Worm (Caenorhabditis elegans): Measurements from ENCODE around the gene srlf-29.

Gene srlf-29

DNA sequence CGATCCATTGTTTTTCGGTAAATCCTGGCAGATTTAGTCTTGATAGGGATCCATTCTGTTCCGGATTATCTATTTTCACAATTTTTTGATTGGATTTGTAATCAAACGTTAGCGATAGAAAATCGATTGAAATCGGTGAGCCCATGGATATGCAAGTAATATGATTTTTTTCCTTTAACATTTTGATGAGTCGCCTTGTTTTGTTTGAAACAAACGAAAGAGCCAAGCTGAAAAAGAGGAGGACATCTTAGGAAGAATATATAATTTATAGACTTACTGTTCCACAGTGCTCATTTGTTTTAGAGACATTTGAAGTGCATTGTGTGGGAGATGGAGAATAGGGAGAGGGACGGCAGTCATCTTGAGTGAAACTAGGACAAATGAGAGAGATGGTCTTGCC, 22.7 kb downstream of the srlf-29 start, which contains the start of the genes fbxb-18 and fbxb-19:
Gene fbxb-18 (minus strand): TSS at position 101 of the 400 bp plus-strand sequence.
Gene fbxb-19 (minus strand): TSS at position 369 of the 400 bp plus-strand sequence.
- TF ChIP-seq daf-8 (GFP tag; IDR thresholded peaks at IDR 0.05): no peak
- TF ChIP-seq ama-1 (optimal IDR thresholded peaks at IDR 0.05): no peak
- no peak for TF ChIP-seq php-3 (GFP tag; IDR thresholded peaks at IDR 0.05)
- TF ChIP-seq lim-7 (GFP tag; IDR thresholded peaks at IDR 0.05): no peak
- TF ChIP-seq jun-1 (tag; optimal IDR thresholded peaks at IDR 0.05): no peak

DNA sequence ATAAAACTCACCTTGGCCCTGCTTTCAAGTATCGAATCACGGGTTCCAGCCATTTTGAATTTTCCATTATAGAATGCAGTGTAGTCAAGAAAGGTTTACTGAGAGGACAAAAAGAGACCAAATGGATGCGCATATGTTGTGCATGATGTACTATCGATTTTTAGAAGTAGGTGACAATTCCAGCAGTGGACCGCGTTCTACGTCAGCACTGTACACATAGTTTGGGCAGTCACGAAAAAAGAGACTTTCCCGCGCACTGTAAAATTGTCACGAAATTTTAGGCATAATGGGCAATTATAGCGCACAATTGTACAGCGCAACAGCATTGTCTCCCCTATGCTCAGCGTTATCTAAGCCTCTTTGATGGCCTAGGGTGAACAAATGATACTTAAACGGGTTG, 24.9 kb downstream of the srlf-29 start, which contains the start of gene fbxc-22:
Gene fbxc-22 (minus strand): TSS at position 101 of the 400 bp plus-strand sequence.
- TF ChIP-seq set-16 (GFP tag; IDR thresholded peaks at IDR 0.05) (no peak), attf-4 (tag; optimal IDR thresholded peaks at IDR 0.05) (no peak), spr-3 (GFP tag; optimal IDR thresholded peaks at IDR 0.05) (no peak), dmd-8 (GFP tag; IDR thresholded peaks at IDR 0.05) (no peak), jun-1 (tag; optimal IDR thresholded peaks at IDR 0.05) (no peak), nhr-48 (tag; optimal IDR thresholded peaks at IDR 0.05) (no peak), nhr-25 (tag; optimal IDR thresholded peaks at IDR 0.05; ENCODE audit: borderline replicate concordance, insufficient read depth) (no peak), arid-1 (GFP tag; conservative IDR thresholded peaks at IDR 0.05) (no peak), zip-2 (tag; optimal IDR thresholded peaks at IDR 0.05) (no peak), F10B5.3 (tag; optimal IDR thresholded peaks at IDR 0.05) (no peak), nhr-6 (tag; optimal IDR thresholded peaks at IDR 0.05) (no peak), daf-8 (GFP tag; IDR thresholded peaks at IDR 0.05) (no peak), duxl-1 (tag; optimal IDR thresholded peaks at IDR 0.05; ENCODE audit: poor library complexity) (no peak), pqm-1 (tag; optimal IDR thresholded peaks at IDR 0.05) (no peak), nhr-28 (tag; optimal IDR thresholded peaks at IDR 0.05) (no peak), dve-1 (tag; optimal IDR thresholded peaks at IDR 0.05; ENCODE audit: insufficient read depth) (no peak)

DNA sequence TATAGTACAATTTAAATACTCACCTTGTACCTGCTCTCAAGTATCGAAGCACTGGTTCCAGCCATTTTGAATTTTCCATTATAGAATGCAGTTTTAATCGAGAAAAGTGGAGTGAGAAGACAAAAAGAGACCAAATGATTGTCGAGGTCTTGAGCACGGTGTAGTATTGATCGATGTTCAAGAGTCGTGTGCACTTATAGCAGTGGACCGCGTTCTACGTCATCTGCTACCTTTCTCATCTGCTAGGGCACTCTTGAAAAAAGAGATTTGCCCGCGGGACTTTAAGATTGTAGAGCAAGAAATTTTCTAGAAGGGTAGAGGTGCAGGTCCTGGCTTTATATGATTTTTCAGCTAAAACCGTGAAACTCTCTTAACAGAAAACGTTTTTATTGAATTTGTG, 26.7 kb downstream of the srlf-29 start, which contains the start of gene fbxc-21:
Gene fbxc-21 (minus strand): TSS at position 101 of the 400 bp plus-strand sequence.
- TF ChIP-seq madf-9 (GFP tag; conservative IDR thresholded peaks at IDR 0.05) (no peak), ceh-62 (tag; optimal IDR thresholded peaks at IDR 0.05) (no peak), daf-16 (GFP tag; optimal IDR thresholded peaks at IDR 0.05) (no peak), daf-16 (tag; optimal IDR thresholded peaks at IDR 0.05) (no peak), php-3 (GFP tag; IDR thresholded peaks at IDR 0.05) (no peak), lin-29 (GFP tag; IDR thresholded peaks at IDR 0.05) (no peak), nhr-42 (GFP tag; IDR thresholded peaks at IDR 0.05) (no peak), ces-1 (GFP tag; optimal IDR thresholded peaks at IDR 0.05) (no peak), lsy-2 (tag; optimal IDR thresholded peaks at IDR 0.05) (no peak), unc-130 (GFP tag; optimal IDR thresholded peaks at IDR 0.05) (no peak), rbr-2 (tag; optimal IDR thresholded peaks at IDR 0.05) (no peak), zfp-3 (GFP tag; conservative IDR thresholded peaks at IDR 0.05) (no peak), dmd-9 (GFP tag; IDR thresholded peaks at IDR 0.05) (no peak), lir-3 (tag; optimal IDR thresholded peaks at IDR 0.05) (no peak), saeg-2 (GFP tag; IDR thresholded peaks at IDR 0.05) (no peak), tra-1 (GFP tag; IDR thresholded peaks at IDR 0.05) (no peak), zag-1 (tag; optimal IDR thresholded peaks at IDR 0.05) (no peak), ama-1 (optimal IDR thresholded peaks at IDR 0.05) (no peak)

DNA sequence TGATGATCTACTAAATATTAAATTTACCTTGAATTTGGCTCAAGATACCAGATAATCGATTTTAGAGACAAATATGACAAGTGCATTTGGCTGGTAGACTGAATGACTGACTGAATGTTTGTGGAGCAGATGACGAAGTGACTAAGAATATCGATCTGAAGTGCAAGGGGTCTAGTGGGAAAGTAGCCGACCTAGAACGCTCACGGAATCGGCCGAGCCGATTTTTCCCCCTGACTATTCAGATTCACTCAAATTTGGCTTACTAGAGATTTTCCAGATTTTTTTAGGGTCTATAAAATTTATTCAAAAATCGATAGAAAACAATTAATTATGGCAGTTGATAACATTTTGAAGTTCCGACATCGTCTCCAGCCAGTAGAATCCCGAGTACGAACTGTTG, 28.4 kb downstream of the srlf-29 start, which contains the start of gene fbxc-26:
Gene fbxc-26 (minus strand): TSS at position 101 of the 400 bp plus-strand sequence.
- no peak for TF ChIP-seq rbr-2 (tag; optimal IDR thresholded peaks at IDR 0.05)
- TF ChIP-seq zag-1 (tag; optimal IDR thresholded peaks at IDR 0.05): no peak
- no peak for TF ChIP-seq T20F7.1 (GFP tag; optimal IDR thresholded peaks at IDR 0.05)
- TF ChIP-seq saeg-2 (GFP tag; IDR thresholded peaks at IDR 0.05): no peak
- no peak for TF ChIP-seq duxl-1 (tag; optimal IDR thresholded peaks at IDR 0.05; ENCODE audit: poor library complexity)
- no peak for TF ChIP-seq mep-1 (tag; optimal IDR thresholded peaks at IDR 0.05)
- TF ChIP-seq egl-27 (tag; optimal IDR thresholded peaks at IDR 0.05): no peak
- no peak for TF ChIP-seq nhr-6 (tag; optimal IDR thresholded peaks at IDR 0.05)
- no peak for TF ChIP-seq D1046.2 (GFP tag; IDR thresholded peaks at IDR 0.05)
- TF ChIP-seq ZK546.5 (tag; optimal IDR thresholded peaks at IDR 0.05): no peak
- TF ChIP-seq lin-29 (GFP tag; IDR thresholded peaks at IDR 0.05): no peak
